Worm (Caenorhabditis elegans) whole organism, L3 larva: ENCODE measurements around the gene cee-1.

Experiments
- ama-1 ChIP-seq: fragments of 150-350 bp; optimal IDR thresholded peaks from 2 replicates; lab custom pipeline; 2018
- ceh-16 ChIP-seq: sonication (generic microtip); optimal IDR thresholded peaks from 2 replicates; lab custom pipeline; 2017; ENCODE audit warnings: missing biosample characterization, missing genetic modification characterization
- elt-1 ChIP-seq: fragments of 150-350 bp; optimal IDR thresholded peaks from 2 replicates; lab custom pipeline; 2014; ENCODE audit warnings: missing biosample characterization, missing genetic modification characterization
- lin-39 ChIP-seq: fragments of 150-350 bp; optimal IDR thresholded peaks from 2 replicates; lab custom pipeline; 2018; ENCODE audit warnings: missing biosample characterization, missing genetic modification reagents, missing genetic modification characterization
- nhr-12 ChIP-seq: fragments of 150-350 bp; optimal IDR thresholded peaks from 2 replicates; lab custom pipeline; 2014; ENCODE audit warnings: missing biosample characterization, missing genetic modification characterization
- nhr-67 ChIP-seq: fragments of 150-350 bp; optimal IDR thresholded peaks from 2 replicates; lab custom pipeline; 2014; ENCODE audit warnings: missing biosample characterization, missing genetic modification characterization
- nhr-77 ChIP-seq: fragments of 150-350 bp; optimal IDR thresholded peaks from 2 replicates; lab custom pipeline; 2014; ENCODE audit warnings: missing biosample characterization, missing genetic modification characterization
- snpc-4 ChIP-seq: fragments of 150-350 bp; optimal IDR thresholded peaks from 2 replicates; lab custom pipeline; 2014; ENCODE audit warnings: missing biosample characterization, missing genetic modification characterization
- zag-1 ChIP-seq: fragments of 150-350 bp; optimal IDR thresholded peaks from 2 replicates; lab custom pipeline; 2014; ENCODE audit warnings: missing biosample characterization, missing genetic modification characterization
- ztf-4 ChIP-seq: fragments of 150-350 bp; optimal IDR thresholded peaks from 2 replicates; lab custom pipeline; 2014; ENCODE audit warnings: missing biosample characterization, missing genetic modification characterization

ce11 chrIII:4947352-4947751, 34.9 kb downstream of the cee-1 start:
- TF ChIP-seq nhr-77 (tag; lab: Kevin White, UChicago) (no peak), nhr-67 (tag; lab: Kevin White, UChicago) (no peak), lin-39 (tag; lab: Kevin White, UChicago) (peak; percentile 77), nhr-12 (tag; lab: Kevin White, UChicago) (no peak), ceh-16 (no peak), zag-1 (no peak), elt-1 (tag; lab: Kevin White, UChicago) (no peak), ztf-4 (tag; lab: Kevin White, UChicago) (no peak), snpc-4 (tag; lab: Kevin White, UChicago) (no peak), ama-1 (lab: Kevin White, UChicago) (no peak)
